Fruit fly (Drosophila melanogaster) whole organism, prepupa: ENCODE data around the gene CG43845.

Experiments
- CG10669 ChIP-seq: fragments of 200-800 bp; sonication (Bioruptor generic); optimal IDR thresholded peaks from 3 replicates; lab custom pipeline; 2018; ENCODE audit warnings: missing biosample characterization, mild to moderate bottlenecking, missing genetic modification characterization, moderate library complexity
- CG11762 ChIP-seq: fragments of 200-800 bp; sonication (Bioruptor generic); optimal IDR thresholded peaks from 3 replicates; lab custom pipeline; 2016; ENCODE audit warnings: missing biosample characterization, missing genetic modification characterization; ENCODE audit not compliant: insufficient read depth
- CG15336 ChIP-seq: fragments of 200-800 bp; sonication (Bioruptor generic); IDR thresholded peaks from 2 replicates; pipeline ENCODE4 v1.3.6; 2022; ENCODE audit warnings: missing biosample characterization, missing genetic modification characterization
- CG1621 ChIP-seq: fragments of 200-800 bp; sonication (Bioruptor generic); optimal IDR thresholded peaks from 3 replicates; lab custom pipeline; 2018; ENCODE audit warnings: missing biosample characterization, mild to moderate bottlenecking, missing genetic modification characterization
- CG16779 ChIP-seq: fragments of 200-800 bp; sonication (Bioruptor generic); optimal IDR thresholded peaks from 3 replicates; lab custom pipeline; 2017; ENCODE audit warnings: missing biosample characterization, mild to moderate bottlenecking, missing genetic modification characterization
- CG3032 ChIP-seq: fragments of 200-800 bp; optimal IDR thresholded peaks from 2 replicates; lab custom pipeline; 2019; ENCODE audit warnings: missing biosample characterization, mild to moderate bottlenecking, missing genetic modification characterization, moderate library complexity
- CG31627 ChIP-seq: fragments of 200-800 bp; sonication (Bioruptor generic); optimal IDR thresholded peaks from 3 replicates; lab custom pipeline; 2016; ENCODE audit warnings: missing biosample characterization, missing genetic modification characterization
- CG3919 ChIP-seq: fragments of 200-800 bp; sonication (Bioruptor generic); optimal IDR thresholded peaks from 3 replicates; lab custom pipeline; 2016; ENCODE audit warnings: missing biosample characterization, missing genetic modification characterization
- CG4318 ChIP-seq: fragments of 200-800 bp; sonication (Bioruptor generic); optimal IDR thresholded peaks from 3 replicates; lab custom pipeline; 2017; ENCODE audit warnings: missing biosample characterization, mild to moderate bottlenecking, missing genetic modification characterization
- CG6163 ChIP-seq: fragments of 200-800 bp; sonication (Bioruptor generic); IDR thresholded peaks from 3 replicates; pipeline ENCODE4 v1.3.6; 2022; ENCODE audit warnings: missing biosample characterization, missing genetic modification characterization
- CG6276 ChIP-seq: fragments of 200-800 bp; sonication (Bioruptor generic); optimal IDR thresholded peaks from 2 replicates; lab custom pipeline; 2017; ENCODE audit warnings: missing biosample characterization, mild to moderate bottlenecking, missing genetic modification characterization
- CG6792 ChIP-seq: fragments of 200-800 bp; sonication (Bioruptor generic); optimal IDR thresholded peaks from 3 replicates; lab custom pipeline; 2016; ENCODE audit warnings: missing biosample characterization, missing genetic modification characterization
- CG6808 ChIP-seq: fragments of 200-800 bp; sonication (Bioruptor generic); optimal IDR thresholded peaks from 3 replicates; lab custom pipeline; 2017; ENCODE audit warnings: missing biosample characterization, missing genetic modification characterization, mild to moderate bottlenecking, moderate library complexity, missing genetic modification reagents
- CG6854 ChIP-seq: fragments of 200-800 bp; sonication (Bioruptor generic); optimal IDR thresholded peaks from 2 replicates; lab custom pipeline; 2017; ENCODE audit warnings: missing biosample characterization, mild to moderate bottlenecking, missing genetic modification characterization
- CG7368 ChIP-seq: fragments of 200-800 bp; sonication (Bioruptor generic); optimal IDR thresholded peaks from 3 replicates; lab custom pipeline; 2016; ENCODE audit warnings: missing biosample characterization, missing genetic modification characterization
- CG8119 ChIP-seq: fragments of 200-800 bp; sonication (Bioruptor generic); IDR thresholded peaks from 3 replicates; pipeline ENCODE4 v1.3.6; 2022; ENCODE audit warnings: missing biosample characterization, missing genetic modification characterization
- CG8319 ChIP-seq: fragments of 200-800 bp; sonication (Bioruptor generic); optimal IDR thresholded peaks from 3 replicates; lab custom pipeline; 2016; ENCODE audit warnings: missing biosample characterization, missing genetic modification characterization
- CG8632 ChIP-seq: fragments of 200-800 bp; sonication (Bioruptor generic); optimal IDR thresholded peaks from 3 replicates; lab custom pipeline; 2016; ENCODE audit warnings: missing biosample characterization, missing genetic modification characterization
- CG9139 ChIP-seq: fragments of 200-800 bp; sonication (Bioruptor generic); optimal IDR thresholded peaks from 3 replicates; lab custom pipeline; 2017; ENCODE audit warnings: missing biosample characterization, mild to moderate bottlenecking, missing genetic modification characterization
- Eip78C ChIP-seq: fragments of 200-800 bp; sonication (Bioruptor generic); peaks from one replicate; lab custom pipeline; 2016; ENCODE audit warnings: missing biosample characterization, missing genetic modification characterization
- Eip93F ChIP-seq: fragments of 200-800 bp; sonication (Bioruptor generic); optimal IDR thresholded peaks from 2 replicates; lab custom pipeline; 2016; ENCODE audit warnings: missing biosample characterization, mild to moderate bottlenecking, missing genetic modification characterization
- Ets21C ChIP-seq: fragments of 200-800 bp; sonication (Bioruptor generic); optimal IDR thresholded peaks from 3 replicates; lab custom pipeline; 2016; ENCODE audit warnings: missing biosample characterization, missing genetic modification characterization
- Hr39 ChIP-seq: fragments of 200-800 bp; sonication (Bioruptor generic); optimal IDR thresholded peaks from 2 replicates; lab custom pipeline; 2016; ENCODE audit warnings: missing biosample characterization, missing genetic modification characterization
- Lpt ChIP-seq: fragments of 200-800 bp; sonication (Bioruptor generic); optimal IDR thresholded peaks from 3 replicates; lab custom pipeline; 2016; ENCODE audit warnings: missing biosample characterization, missing genetic modification characterization
- Met ChIP-seq: fragments of 200-800 bp; sonication (Bioruptor generic); optimal IDR thresholded peaks from 3 replicates; lab custom pipeline; 2016; ENCODE audit warnings: missing biosample characterization, missing genetic modification characterization
- OdsH ChIP-seq: fragments of 200-800 bp; sonication (Bioruptor generic); optimal IDR thresholded peaks from 3 replicates; lab custom pipeline; 2016; ENCODE audit warnings: missing biosample characterization, missing genetic modification characterization
- Sox102F ChIP-seq: fragments of 200-800 bp; sonication (Bioruptor generic); optimal IDR thresholded peaks from 2 replicates; lab custom pipeline; 2016; ENCODE audit warnings: missing biosample characterization, mild to moderate bottlenecking, missing genetic modification characterization
- Sox14 ChIP-seq: fragments of 200-800 bp; sonication (Bioruptor generic); optimal IDR thresholded peaks from 3 replicates; lab custom pipeline; 2016; ENCODE audit warnings: missing biosample characterization, missing genetic modification characterization
- Sox15 ChIP-seq: fragments of 200-800 bp; sonication (Bioruptor generic); optimal IDR thresholded peaks from 3 replicates; lab custom pipeline; 2016; ENCODE audit warnings: missing biosample characterization, missing genetic modification characterization
- acj6 ChIP-seq: fragments of 200-800 bp; sonication (Bioruptor generic); optimal IDR thresholded peaks from 3 replicates; lab custom pipeline; 2016; ENCODE audit warnings: missing biosample characterization, missing genetic modification characterization
- fd59A ChIP-seq: fragments of 200-800 bp; sonication (Bioruptor generic); optimal IDR thresholded peaks from 2 replicates; lab custom pipeline; 2017; ENCODE audit warnings: missing biosample characterization, mild to moderate bottlenecking, missing genetic modification characterization, missing genetic modification reagents
- fd85E ChIP-seq: fragments of 200-800 bp; sonication (Bioruptor generic); optimal IDR thresholded peaks from 3 replicates; lab custom pipeline; 2016; ENCODE audit warnings: missing biosample characterization, missing genetic modification characterization
- fkh ChIP-seq: fragments of 200-800 bp; sonication (Bioruptor generic); optimal IDR thresholded peaks from 3 replicates; lab custom pipeline; 2017; ENCODE audit warnings: missing biosample characterization, mild to moderate bottlenecking, missing genetic modification characterization, moderate library complexity
- lz ChIP-seq: fragments of 200-800 bp; sonication (Bioruptor generic); optimal IDR thresholded peaks from 3 replicates; lab custom pipeline; 2016; ENCODE audit warnings: missing biosample characterization, missing genetic modification characterization
- net ChIP-seq: fragments of 200-800 bp; sonication (Bioruptor generic); optimal IDR thresholded peaks from 3 replicates; lab custom pipeline; 2016; ENCODE audit warnings: missing biosample characterization, missing genetic modification characterization
- pdm3 ChIP-seq: fragments of 200-800 bp; sonication (Bioruptor generic); optimal IDR thresholded peaks from 3 replicates; lab custom pipeline; 2016; ENCODE audit warnings: missing biosample characterization, missing genetic modification characterization
- ss ChIP-seq, 2 experiments: fragments of 200-800 bp; sonication (Bioruptor generic); optimal IDR thresholded peaks; 2 replicates in 1 of 2; 3 replicates in 1 of 2; lab custom pipeline; 2017 to 2018; ENCODE audit warnings: mild to moderate bottlenecking in 2 of 2, missing biosample characterization in 2 of 2, missing genetic modification characterization in 2 of 2, moderate library complexity in 1 of 2
- svp ChIP-seq: fragments of 200-800 bp; sonication (Bioruptor generic); peaks from one replicate; lab custom pipeline; 2016; ENCODE audit warnings: missing biosample characterization, missing genetic modification characterization
- vri ChIP-seq: fragments of 200-800 bp; sonication (Bioruptor generic); optimal IDR thresholded peaks from 3 replicates; lab custom pipeline; 2016; ENCODE audit warnings: missing biosample characterization, mild to moderate bottlenecking, missing genetic modification characterization

CG43845 gene

DNA sequence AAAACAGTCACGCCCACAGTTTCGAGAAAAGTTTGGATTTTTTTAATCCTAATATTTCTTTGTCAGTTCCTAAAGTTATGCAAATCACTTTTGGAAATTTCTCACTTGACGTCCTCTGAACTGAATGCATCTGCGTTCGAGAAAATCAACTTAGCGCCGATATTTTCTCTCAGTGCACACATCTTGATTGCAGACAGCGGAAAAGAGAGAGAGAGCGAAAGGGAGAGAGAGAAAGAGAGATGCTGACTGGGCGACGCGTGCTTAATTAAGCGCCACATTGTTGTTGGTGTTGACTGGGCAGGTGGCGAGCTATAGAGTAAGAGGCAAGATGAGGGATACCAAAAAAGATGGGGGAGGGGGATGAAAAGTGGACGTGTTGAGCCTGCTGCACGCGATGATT lies 4.3 kb downstream of the CG43845 start (continued):
- TF ChIP-seq CG15336 (GFP tag; lab: Robert Waterston, UW) (peak; percentile 76), ss (GFP tag; optimal IDR thresholded peaks at IDR 0.05; lab: Kevin White, UChicago) (peak; percentile 40 to 93), CG3032 (tag; lab: Kevin White, UChicago) (peak; percentile 48), net (peak; percentile 73), Eip93F (GFP tag; lab: Kevin White, UChicago) (no peak), Lpt (GFP tag; lab: Kevin White, UChicago) (no peak), CG16779 (peak; percentile 18), Ets21C (GFP tag; lab: Kevin White, UChicago) (peak; percentile 32), Met (peak; percentile 58), CG8632 (GFP tag; lab: Kevin White, UChicago) (peak; percentile 65), CG8319 (GFP tag; lab: Kevin White, UChicago) (peak; percentile 51), fkh (GFP tag; lab: Kevin White, UChicago) (no peak), fd85E (GFP tag; lab: Kevin White, UChicago) (no peak), Sox102F (peak; percentile 80), CG7368 (peak; percentile 41), lz (GFP tag; lab: Kevin White, UChicago) (peak; percentile 69), fd59A (peak; percentile 63), CG6792 (GFP tag; lab: Kevin White, UChicago) (peak; percentile 60), Eip78C (GFP tag; lab: Kevin White, UChicago) (peak; percentile 94), CG4318 (peak; percentile 40), CG31627 (GFP tag; lab: Kevin White, UChicago) (peak; percentile 72), vri (GFP tag; lab: Kevin White, UChicago) (peak; percentile 30), CG10669 (peak; percentile 74), CG6854 (GFP tag; lab: Kevin White, UChicago) (no peak), CG6163 (GFP tag; lab: Robert Waterston, UW) (peak; percentile 80), acj6 (GFP tag; lab: Kevin White, UChicago) (peak; percentile 63)

dm6 chr3R:5517876-5518211 lies 5.1 kb downstream of the CG43845 start:
- TF ChIP-seq Sox15 (GFP tag; lab: Kevin White, UChicago): no peak
- TF ChIP-seq svp (GFP tag; lab: Kevin White, UChicago): peak; percentile 90

DNA sequence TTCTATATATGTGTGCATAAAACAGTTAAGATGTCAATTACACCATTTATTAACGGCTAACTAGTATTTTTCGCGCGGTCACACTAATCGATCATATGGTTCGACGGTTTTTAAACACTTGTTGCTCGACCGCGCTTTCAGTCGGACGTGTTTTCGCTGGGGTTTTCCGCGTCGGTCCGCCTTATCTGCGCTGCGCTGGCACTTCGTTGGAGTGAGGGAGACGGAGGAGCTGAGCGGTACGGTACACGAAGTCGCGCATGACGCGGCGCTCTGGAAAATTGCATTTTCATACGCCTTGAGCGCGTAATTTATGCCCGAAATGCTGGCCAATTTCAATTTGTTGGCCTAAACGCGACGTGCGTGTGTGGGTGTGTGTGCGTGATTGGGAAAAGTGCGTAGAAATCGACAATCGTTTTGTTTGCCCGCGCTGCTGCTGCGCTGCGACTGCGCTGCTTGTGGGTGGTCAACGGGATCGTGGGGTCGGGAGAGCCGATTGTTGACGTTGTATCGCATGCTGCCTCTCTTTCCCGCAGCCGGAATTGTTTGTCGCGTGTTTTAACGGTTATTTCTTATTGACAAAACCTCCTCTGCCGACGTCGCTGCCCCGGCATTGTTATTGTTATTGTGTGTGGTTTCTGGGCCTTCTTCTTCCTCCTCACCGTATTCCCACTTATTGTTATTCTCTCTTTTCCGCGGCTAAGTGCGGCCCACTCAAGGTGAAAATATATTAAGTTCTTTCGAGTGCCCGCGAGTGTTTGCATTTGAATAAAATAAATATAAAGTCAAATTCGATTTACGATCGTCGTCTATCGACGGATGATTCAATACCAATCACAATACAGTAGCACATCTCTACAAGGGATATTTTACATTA lies 5.7 kb downstream of the CG43845 start, which contains the start of gene Itpr:
TSS of gene Itpr (plus strand) at position 116 of the 874 bp plus-strand sequence.
- TF ChIP-seq vri (GFP tag; lab: Kevin White, UChicago) (peak; percentile 10), svp (GFP tag; lab: Kevin White, UChicago) (peak; percentile 93), CG16779 (peak; percentile 20), Hr39 (GFP tag; lab: Kevin White, UChicago) (no peak), net (no peak), pdm3 (no peak), CG8119 (GFP tag; lab: Robert Waterston, UW) (peak; percentile 28; the same call in 1 of the 3 replicates), acj6 (GFP tag; lab: Kevin White, UChicago) (no peak), Sox15 (GFP tag; lab: Kevin White, UChicago) (no peak), CG11762 (GFP tag; lab: Kevin White, UChicago) (no peak), CG6808 (GFP tag; lab: Kevin White, UChicago) (no peak), ss (GFP tag; optimal IDR thresholded peaks at IDR 0.05; lab: Kevin White, UChicago) (peak; percentile 28 to 54), Ets21C (GFP tag; lab: Kevin White, UChicago) (no peak), CG6163 (GFP tag; lab: Robert Waterston, UW) (no peak; the same call in 2 of the 3 replicates), CG3919 (peak; percentile 8), Sox14 (peak; percentile 14), OdsH (GFP tag; lab: Kevin White, UChicago) (no peak), CG6276 (GFP tag; lab: Kevin White, UChicago) (peak; percentile 40), CG9139 (peak; percentile 42), Lpt (GFP tag; lab: Kevin White, UChicago) (peak; percentile 40), CG8632 (GFP tag; lab: Kevin White, UChicago) (no peak), CG1621 (tag; lab: Kevin White, UChicago) (peak; percentile 24), CG6854 (GFP tag; lab: Kevin White, UChicago) (peak; percentile 45), Eip78C (GFP tag; lab: Kevin White, UChicago) (peak; percentile 58), fkh (GFP tag; lab: Kevin White, UChicago) (peak; percentile 97)
